Fruit fly (Drosophila melanogaster): ENCODE data around the gene CG45544.

- TF ChIP-seq woc (GFP tag; optimal IDR thresholded peaks at IDR 0.05) (no peak), Abd-B (GFP tag; optimal IDR thresholded peaks at IDR 0.05) (no peak), Jra (GFP tag; optimal IDR thresholded peaks at IDR 0.05) (no peak)
These were observed 39.0 kb upstream of the CG45544 start for dm6 chr3R:29217309-29217708.

Measured in whole organism, wandering third instar larva.